Fruit fly (Drosophila melanogaster): Measurements from ENCODE around the gene AdipoR.

Gene AdipoR

dm6 chr3R:22547585-22548022 is at the start of gene AdipoR:
Gene AdipoR, minus strand, starts transcription at chr3R:22547846.
- TF ChIP-seq Oli (tag; optimal IDR thresholded peaks at IDR 0.05) (no peak), gro (GFP tag; optimal IDR thresholded peaks at IDR 0.05) (no peak), CG18764 (GFP tag; optimal IDR thresholded peaks at IDR 0.05) (no peak), chinmo (GFP tag; IDR thresholded peaks at IDR 0.05; ENCODE audit: partially characterized antibody) (peak; percentile 54; the same call in 1 of the 4 replicates), zf30C (GFP tag; optimal IDR thresholded peaks at IDR 0.05) (peak; percentile 95), unpg (GFP tag; optimal IDR thresholded peaks at IDR 0.05) (peak; percentile 25), fd3F (GFP tag; optimal IDR thresholded peaks at IDR 0.05) (no peak), Awh (GFP tag; IDR thresholded peaks at IDR 0.05) (no peak), CG18262 (tag; optimal IDR thresholded peaks at IDR 0.05) (no peak), Eip74EF (GFP tag; optimal IDR thresholded peaks at IDR 0.05) (no peak), bab2 (GFP tag; optimal IDR thresholded peaks at IDR 0.05) (peak; percentile 16), crp (GFP tag; optimal IDR thresholded peaks at IDR 0.05) (peak; percentile 95 to 99), CG16813 (GFP tag; IDR thresholded peaks at IDR 0.05; ENCODE audit: partially characterized antibody) (no peak), hbn (GFP tag; IDR thresholded peaks at IDR 0.05; ENCODE audit: partially characterized antibody) (no peak), CG2116 (GFP tag; optimal IDR thresholded peaks at IDR 0.05) (peak; percentile 47), bcd (GFP tag; optimal IDR thresholded peaks at IDR 0.05) (peak; percentile 34), CG8290 (GFP tag; optimal IDR thresholded peaks at IDR 0.05) (no peak), CG8290 (tag; optimal IDR thresholded peaks at IDR 0.05) (peak in 1 of 2 experiments; percentile 64), CG4707 (GFP tag; optimal IDR thresholded peaks at IDR 0.05) (no peak), corto (GFP tag; optimal IDR thresholded peaks at IDR 0.05) (no peak), CG13894 (tag; optimal IDR thresholded peaks at IDR 0.05) (no peak), lmd (GFP tag; IDR thresholded peaks at IDR 0.05) (no peak), Fer2 (tag; optimal IDR thresholded peaks at IDR 0.05) (no peak), mld (GFP tag; IDR thresholded peaks at IDR 0.05; ENCODE audit: partially characterized antibody) (no peak), gce (GFP tag; IDR thresholded peaks at IDR 0.05) (no peak), CG15514 (GFP tag; optimal IDR thresholded peaks at IDR 0.05) (peak; percentile 77), pzg (GFP tag; optimal IDR thresholded peaks at IDR 0.05) (peak; percentile 97), ci (GFP tag; IDR thresholded peaks at IDR 0.05) (peak; percentile 65), zen (tag; optimal IDR thresholded peaks at IDR 0.05) (peak; percentile 37), CG13296 (GFP tag; optimal IDR thresholded peaks at IDR 0.05) (no peak), kni (GFP tag; optimal IDR thresholded peaks at IDR 0.05) (peak; percentile 35), gsb-n (tag; optimal IDR thresholded peaks at IDR 0.05) (peak; percentile 25), nau (GFP tag; optimal IDR thresholded peaks at IDR 0.05) (peak; percentile 38), CG6813 (GFP tag; optimal IDR thresholded peaks at IDR 0.05) (no peak), Side (GFP tag; optimal IDR thresholded peaks at IDR 0.05) (peak; percentile 19), CG11247 (GFP tag; IDR thresholded peaks at IDR 0.05) (no peak), MESR4 (GFP tag; optimal IDR thresholded peaks at IDR 0.05) (peak; percentile 93), pan (optimal IDR thresholded peaks at IDR 0.05) (no peak), pan (GFP tag; optimal IDR thresholded peaks at IDR 0.05 in 1 of 2, IDR thresholded peaks at IDR 0.05 in 1 of 2) (peak in 1 of 2 experiments; percentile 18), Sox100B (GFP tag; optimal IDR thresholded peaks at IDR 0.05) (no peak), Deaf1 (tag; optimal IDR thresholded peaks at IDR 0.05) (peak; percentile 44), CHES-1-like (GFP tag; optimal IDR thresholded peaks at IDR 0.05) (peak; percentile 38), zfh1 (GFP tag; IDR thresholded peaks at IDR 0.05) (no peak), CG9932 (GFP tag; IDR thresholded peaks at IDR 0.05) (peak; percentile 20; the same call in 1 of the 2 replicates), Rx (GFP tag; IDR thresholded peaks at IDR 0.05) (no peak), pho (GFP tag; optimal IDR thresholded peaks at IDR 0.05) (no peak), CG18599 (GFP tag; optimal IDR thresholded peaks at IDR 0.05) (no peak), dmrt11E (tag; optimal IDR thresholded peaks at IDR 0.05) (peak; percentile 8), NC2β (GFP tag; optimal IDR thresholded peaks at IDR 0.05) (no peak), Hr39 (optimal IDR thresholded peaks at IDR 0.05) (no peak)
